Worm (Caenorhabditis elegans) whole organism, young adult: Measurements from ENCODE around the gene spch-1.
A peak's percentile ranks its signal among the peaks of the same experiment; 100 is the strongest.

Source experiments
- B0019.2 ChIP-seq: fragments of 200-800 bp; sonication (Bioruptor generic); conservative IDR thresholded peaks from 2 replicates; pipeline ENCODE4 v1.3.6; 2022; ENCODE audit warnings: missing genetic modification reagents, missing genetic modification characterization, missing compliant biosample characterization
- B0261.1 ChIP-seq: sonication (generic microtip); optimal IDR thresholded peaks from 2 replicates; lab custom pipeline; 2016; ENCODE audit warnings: mild to moderate bottlenecking, missing genetic modification characterization, moderate library complexity, missing compliant biosample characterization
- C06A6.2 ChIP-seq: fragments of 200-800 bp; sonication (Bioruptor generic); conservative IDR thresholded peaks from 2 replicates; pipeline ENCODE4 v1.3.6; 2022; ENCODE audit warnings: missing genetic modification characterization, missing compliant biosample characterization
- D2030.7 ChIP-seq: fragments of 200-800 bp; sonication (Bioruptor generic); IDR thresholded peaks from 2 replicates; pipeline ENCODE4 v1.3.6; 2022; ENCODE audit warnings: missing genetic modification reagents, missing genetic modification characterization, missing compliant biosample characterization
- F23B12.7 ChIP-seq: sonication (generic microtip); optimal IDR thresholded peaks from 2 replicates; lab custom pipeline; 2017; ENCODE audit warnings: missing genetic modification characterization, mild to moderate bottlenecking, missing compliant biosample characterization, antibody characterized with exemption, moderate library complexity; ENCODE audit not compliant: insufficient read depth
- K12H6.12 ChIP-seq: fragments of 200-800 bp; sonication (Bioruptor generic); optimal IDR thresholded peaks from 2 replicates; lab custom pipeline; 2018; ENCODE audit warnings: mild to moderate bottlenecking, missing genetic modification characterization, missing compliant biosample characterization
- ZK185.1 ChIP-seq: sonication (generic microtip); optimal IDR thresholded peaks from 2 replicates; lab custom pipeline; 2016; ENCODE audit warnings: mild to moderate bottlenecking, missing genetic modification characterization, missing compliant biosample characterization; ENCODE audit not compliant: poor library complexity, severe bottlenecking
- akir-1 ChIP-seq: fragments of 200-800 bp; sonication (Bioruptor generic); optimal IDR thresholded peaks from 2 replicates; lab custom pipeline; 2018; ENCODE audit warnings: mild to moderate bottlenecking, missing genetic modification characterization, moderate library complexity, missing compliant biosample characterization
- ama-1 ChIP-seq, 3 experiments: fragments of 150-350 bp in 1 of 3; sonication (generic microtip) in 2 of 3; optimal IDR thresholded peaks; 2 replicates each; lab custom pipeline; 2014 to 2018; ENCODE audit warnings: missing biosample characterization in 2 of 3, missing genetic modification characterization in 2 of 3, missing genetic modification reagents in 2 of 3
- aptf-2 ChIP-seq: fragments of 200-800 bp; sonication (Bioruptor generic); conservative IDR thresholded peaks from 2 replicates; pipeline ENCODE4 v1.3.6; 2022; ENCODE audit warnings: missing genetic modification reagents, missing genetic modification characterization, missing compliant biosample characterization
- aptf-3 ChIP-seq: fragments of 200-800 bp; sonication (Bioruptor generic); IDR thresholded peaks from 2 replicates; pipeline ENCODE4 v1.3.6; 2022; ENCODE audit warnings: missing genetic modification characterization, missing compliant biosample characterization
- attf-6 ChIP-seq: fragments of 200-800 bp; sonication (Bioruptor generic); IDR thresholded peaks from 2 replicates; pipeline ENCODE4 v1.3.6; 2022; ENCODE audit warnings: missing genetic modification reagents, missing genetic modification characterization, missing compliant biosample characterization
- ccch-3 ChIP-seq: fragments of 200-800 bp; sonication (Bioruptor generic); optimal IDR thresholded peaks from 2 replicates; lab custom pipeline; 2018; ENCODE audit warnings: mild to moderate bottlenecking, missing genetic modification characterization, missing compliant biosample characterization
- cebp-1 ChIP-seq, 2 experiments: fragments of 200-800 bp in 1 of 2; sonication (Bioruptor generic) in 1 of 2; sonication (generic microtip) in 1 of 2; IDR thresholded peaks in 1 of 2; optimal IDR thresholded peaks in 1 of 2; 2 replicates each; pipeline versions ENCODE4 v1.3.6 to Lab custom; 2017 to 2022; ENCODE audit warnings: missing compliant biosample characterization in 2 of 2, missing genetic modification characterization in 2 of 2, mild to moderate bottlenecking in 1 of 2, missing genetic modification reagents in 1 of 2, moderate library complexity in 1 of 2
- ceh-100 ChIP-seq: fragments of 200-800 bp; sonication (Bioruptor generic); IDR thresholded peaks from 2 replicates; pipeline ENCODE4 v1.3.6; 2022; ENCODE audit warnings: missing genetic modification reagents, missing genetic modification characterization, missing compliant biosample characterization
- ceh-79 ChIP-seq: sonication (generic microtip); optimal IDR thresholded peaks from 2 replicates; lab custom pipeline; 2017; ENCODE audit warnings: mild to moderate bottlenecking, missing genetic modification characterization, missing compliant biosample characterization
- chd-7 ChIP-seq: sonication (generic microtip); optimal IDR thresholded peaks from 2 replicates; lab custom pipeline; 2016; ENCODE audit warnings: mild to moderate bottlenecking, missing genetic modification characterization, moderate library complexity, missing compliant biosample characterization
- dox-1 ChIP-seq: fragments of 200-800 bp; sonication (Bioruptor generic); IDR thresholded peaks from 2 replicates; pipeline ENCODE4 v1.3.6; 2022; ENCODE audit warnings: missing genetic modification reagents, missing genetic modification characterization, missing compliant biosample characterization
- ekl-4 ChIP-seq: fragments of 200-800 bp; sonication (Bioruptor generic); IDR thresholded peaks from 2 replicates; pipeline ENCODE4 v1.3.6; 2022; ENCODE audit warnings: missing genetic modification reagents, missing genetic modification characterization, missing compliant biosample characterization
- gei-17 ChIP-seq: fragments of 200-800 bp; sonication (Bioruptor generic); optimal IDR thresholded peaks from 2 replicates; lab custom pipeline; 2018; ENCODE audit warnings: mild to moderate bottlenecking, missing genetic modification characterization, missing compliant biosample characterization
- him-1 ChIP-seq: sonication (generic microtip); optimal IDR thresholded peaks from 2 replicates; lab custom pipeline; 2016; ENCODE audit warnings: missing genotype, missing genetic modification reagents, missing genetic modification characterization, missing compliant biosample characterization
- hlh-12 ChIP-seq: sonication (generic microtip); optimal IDR thresholded peaks from 2 replicates; lab custom pipeline; 2016; ENCODE audit warnings: missing genetic modification characterization, missing compliant biosample characterization
- lin-26 ChIP-seq: fragments of 200-800 bp; sonication (Bioruptor generic); IDR thresholded peaks from 2 replicates; pipeline ENCODE4 v1.3.6; 2022; ENCODE audit warnings: missing genetic modification reagents, missing genetic modification characterization, missing compliant biosample characterization
- lin-40 ChIP-seq: sonication (generic microtip); optimal IDR thresholded peaks from 2 replicates; lab custom pipeline; 2016; ENCODE audit warnings: missing genetic modification characterization, mild to moderate bottlenecking, missing compliant biosample characterization, missing genotype, missing genetic modification reagents
- lir-1 ChIP-seq: fragments of 200-800 bp; sonication (Bioruptor generic); conservative IDR thresholded peaks from 2 replicates; pipeline ENCODE4 v1.3.6; 2022; ENCODE audit warnings: missing genetic modification reagents, missing genetic modification characterization, missing compliant biosample characterization
- lsl-1 ChIP-seq: fragments of 200-800 bp; sonication (Bioruptor generic); optimal IDR thresholded peaks from 2 replicates; lab custom pipeline; 2018; ENCODE audit warnings: mild to moderate bottlenecking, missing genetic modification characterization, moderate library complexity, missing compliant biosample characterization
- lsy-27 ChIP-seq: sonication (generic microtip); optimal IDR thresholded peaks from 2 replicates; lab custom pipeline; 2017; ENCODE audit warnings: missing genetic modification characterization, mild to moderate bottlenecking, missing compliant biosample characterization, antibody characterized with exemption, missing genotype, borderline replicate concordance; ENCODE audit not compliant: insufficient read depth
- mel-28 ChIP-seq: sonication (generic microtip); optimal IDR thresholded peaks from 2 replicates; lab custom pipeline; 2016; ENCODE audit warnings: borderline replicate concordance, mild to moderate bottlenecking, missing genetic modification characterization, missing compliant biosample characterization
- mxl-1 ChIP-seq: sonication (generic microtip); optimal IDR thresholded peaks from 2 replicates; lab custom pipeline; 2016; ENCODE audit warnings: missing genetic modification characterization, missing compliant biosample characterization
- nfya-1 ChIP-seq: sonication (generic microtip); optimal IDR thresholded peaks from 2 replicates; lab custom pipeline; 2017; ENCODE audit warnings: antibody characterized with exemption, missing compliant biosample characterization, missing genetic modification characterization, borderline replicate concordance; ENCODE audit not compliant: insufficient read depth
- nhr-179 ChIP-seq: sonication (generic microtip); optimal IDR thresholded peaks from 2 replicates; lab custom pipeline; 2016; ENCODE audit warnings: mild to moderate bottlenecking, missing genetic modification characterization, missing compliant biosample characterization
- nhr-80 ChIP-seq: sonication (generic microtip); optimal IDR thresholded peaks from 2 replicates; lab custom pipeline; 2016; ENCODE audit warnings: missing genetic modification characterization, missing compliant biosample characterization
- pbrm-1 ChIP-seq: fragments of 200-800 bp; sonication (Bioruptor generic); IDR thresholded peaks from 2 replicates; pipeline ENCODE4 v1.3.6; 2022; ENCODE audit warnings: missing genetic modification reagents, missing genetic modification characterization, missing compliant biosample characterization
- pha-4 ChIP-seq: fragments of 150-350 bp; sonication (generic microtip); optimal IDR thresholded peaks from 2 replicates; lab custom pipeline; 2014; ENCODE audit warnings: missing biosample characterization, missing genetic modification reagents, missing genetic modification characterization
- rcor-1 ChIP-seq: fragments of 200-800 bp; sonication (Bioruptor generic); IDR thresholded peaks from 2 replicates; pipeline ENCODE4 v1.3.6; 2022; ENCODE audit warnings: missing genetic modification reagents, missing genetic modification characterization, missing compliant biosample characterization
- repo-1 ChIP-seq: sonication (generic microtip); optimal IDR thresholded peaks from 2 replicates; lab custom pipeline; 2017; ENCODE audit warnings: mild to moderate bottlenecking, missing genetic modification characterization, missing compliant biosample characterization
- sdz-38 ChIP-seq: sonication (generic microtip); optimal IDR thresholded peaks from 2 replicates; lab custom pipeline; 2016; ENCODE audit warnings: missing genotype, missing genetic modification characterization, missing compliant biosample characterization
- snpc-3.4 ChIP-seq: sonication (generic microtip); optimal IDR thresholded peaks from 2 replicates; lab custom pipeline; 2017; ENCODE audit warnings: missing genetic modification characterization, mild to moderate bottlenecking, missing compliant biosample characterization, antibody characterized with exemption, moderate library complexity, missing genotype, missing genetic modification reagents
- tbx-9 ChIP-seq: sonication (generic microtip); optimal IDR thresholded peaks from 2 replicates; lab custom pipeline; 2016; ENCODE audit warnings: borderline replicate concordance, missing genetic modification characterization, inconsistent platforms, missing compliant biosample characterization
- xnd-1 ChIP-seq: sonication (generic microtip); optimal IDR thresholded peaks from 2 replicates; lab custom pipeline; 2016; ENCODE audit warnings: missing genotype, missing genetic modification reagents, missing genetic modification characterization, missing compliant biosample characterization
- zim-3 ChIP-seq: sonication (generic microtip); optimal IDR thresholded peaks from 2 replicates; lab custom pipeline; 2017; ENCODE audit warnings: mild to moderate bottlenecking, missing genetic modification characterization, moderate library complexity, missing compliant biosample characterization
- ztf-22 ChIP-seq: fragments of 200-800 bp; sonication (Bioruptor generic); optimal IDR thresholded peaks from 2 replicates; lab custom pipeline; 2018; ENCODE audit warnings: mild to moderate bottlenecking, missing genetic modification characterization, moderate library complexity, missing compliant biosample characterization
- ztf-26 ChIP-seq: sonication (generic microtip); optimal IDR thresholded peaks from 2 replicates; lab custom pipeline; 2017; ENCODE audit warnings: missing genetic modification characterization, missing compliant biosample characterization
- ztf-6 ChIP-seq: fragments of 200-800 bp; sonication (Bioruptor generic); IDR thresholded peaks from 2 replicates; pipeline ENCODE4 v1.3.6; 2022; ENCODE audit warnings: missing genetic modification reagents, missing genetic modification characterization, missing compliant biosample characterization

Gene spch-1

ce11 chrIV:10089777-10090176, 21.6 kb downstream of the spch-1 start, which contains the start of gene ttr-39 (continued):
- TF ChIP-seq attf-6 (no peak), rcor-1 (no peak), akir-1 (GFP tag; lab: Kevin White, UChicago) (no peak)

- no peak for TF ChIP-seq lin-40 (tag; lab: Kevin White, UChicago)
- no peak for TF ChIP-seq K12H6.12
- TF ChIP-seq ceh-100, result peak; percentile 95
- TF ChIP-seq chd-7 (tag; lab: Kevin White, UChicago), result no peak
- no peak for TF ChIP-seq repo-1 (tag; lab: Kevin White, UChicago)
- TF ChIP-seq ccch-3 (GFP tag; lab: Kevin White, UChicago), result no peak
- TF ChIP-seq B0261.1, result no peak
- TF ChIP-seq ceh-79 (tag; lab: Kevin White, UChicago), result no peak
- TF ChIP-seq C06A6.2 (GFP tag; lab: Robert Waterston, UW), result no peak
- no peak for TF ChIP-seq B0019.2 (GFP tag; lab: Robert Waterston, UW)
- no peak for TF ChIP-seq ekl-4 (GFP tag; lab: Robert Waterston, UW)
- TF ChIP-seq rcor-1, result 0 out of 2 replicates have a peak, but pooled peaks have one; percentile 13
- no peak for TF ChIP-seq pbrm-1
- TF ChIP-seq mxl-1 (tag; lab: Kevin White, UChicago), result no peak
- no peak for TF ChIP-seq ztf-22 (GFP tag; lab: Kevin White, UChicago)
- no peak for TF ChIP-seq lin-26 (GFP tag; lab: Robert Waterston, UW)
- TF ChIP-seq lir-1 (GFP tag; lab: Robert Waterston, UW), result no peak
- peak; percentile 44 for TF ChIP-seq lsl-1 (GFP tag; lab: Kevin White, UChicago)
- TF ChIP-seq D2030.7 (GFP tag; lab: Robert Waterston, UW), result peak; percentile 48; the same call in 1 of the 2 replicates
- peak; percentile 12 for TF ChIP-seq pha-4 (tag; lab: Kevin White, UChicago)
- no peak for TF ChIP-seq lsy-27
- TF ChIP-seq hlh-12 (tag; lab: Kevin White, UChicago), result no peak
- no peak for TF ChIP-seq tbx-9 (tag; lab: Kevin White, UChicago)
- TF ChIP-seq nhr-80, result peak; percentile 32
- TF ChIP-seq gei-17 (GFP tag; lab: Kevin White, UChicago), result no peak
- TF ChIP-seq nhr-179 (tag; lab: Kevin White, UChicago), result no peak
- no peak for TF ChIP-seq zim-3 (tag; lab: Kevin White, UChicago)
- TF ChIP-seq snpc-3.4 (tag; lab: Kevin White, UChicago), result peak; percentile 55
- no peak for TF ChIP-seq ama-1 (optimal IDR thresholded peaks at IDR 0.05; lab: Kevin White, UChicago)
- TF ChIP-seq ama-1 (GFP tag; optimal IDR thresholded peaks at IDR 0.05; lab: Kevin White, UChicago), result no peak
- no peak for TF ChIP-seq ZK185.1 (tag; lab: Kevin White, UChicago)
- TF ChIP-seq xnd-1, result no peak
- no peak for TF ChIP-seq nfya-1
- TF ChIP-seq him-1 (tag; lab: Kevin White, UChicago), result peak; percentile 4
- TF ChIP-seq F23B12.7 (tag; lab: Kevin White, UChicago), result peak; percentile 91
- no peak for TF ChIP-seq ztf-6 (GFP tag; lab: Robert Waterston, UW)
- TF ChIP-seq mel-28, result no peak
- no peak for TF ChIP-seq sdz-38 (tag; lab: Kevin White, UChicago)
- no peak for TF ChIP-seq ztf-26 (tag; lab: Kevin White, UChicago)
- TF ChIP-seq aptf-2, result no peak
- peak; percentile 56 for TF ChIP-seq dox-1 (GFP tag; lab: Robert Waterston, UW)
- TF ChIP-seq aptf-3 (GFP tag; lab: Robert Waterston, UW), result no peak
- TF ChIP-seq cebp-1 (GFP tag; IDR thresholded peaks at IDR 0.05; lab: Robert Waterston, UW), result no peak
- no peak for TF ChIP-seq cebp-1 (tag; optimal IDR thresholded peaks at IDR 0.05; lab: Kevin White, UChicago)
These were observed 25.7 kb downstream of the spch-1 start, which contains the start of the genes col-2 and ndc-80 for ce11 chrIV:10085401-10086187. col-2 (minus strand) TSS chrIV:10085451. ndc-80 (plus strand) TSS chrIV:10086137.
